Worm (Caenorhabditis elegans) whole organism, L1 larva: ENCODE data around the gene C49G7.7.

Experiments
- aly-2 ChIP-seq: fragments of 150-350 bp; optimal IDR thresholded peaks from 2 replicates; lab custom pipeline; 2014; ENCODE audit warnings: missing biosample characterization, missing genetic modification characterization
- lin-39 ChIP-seq: fragments of 150-350 bp; optimal IDR thresholded peaks from 2 replicates; lab custom pipeline; 2014; ENCODE audit warnings: missing biosample characterization, missing genetic modification reagents, missing genetic modification characterization
- nhr-90 ChIP-seq: sonication (generic microtip); optimal IDR thresholded peaks from 2 replicates; lab custom pipeline; 2016; ENCODE audit warnings: mild to moderate bottlenecking, missing genetic modification characterization, missing compliant biosample characterization; ENCODE audit not compliant: poor library complexity
- vab-15 ChIP-seq: sonication (generic microtip); optimal IDR thresholded peaks from 2 replicates; lab custom pipeline; 2017; ENCODE audit warnings: missing genotype, mild to moderate bottlenecking, missing genetic modification characterization, missing compliant biosample characterization

DNA sequence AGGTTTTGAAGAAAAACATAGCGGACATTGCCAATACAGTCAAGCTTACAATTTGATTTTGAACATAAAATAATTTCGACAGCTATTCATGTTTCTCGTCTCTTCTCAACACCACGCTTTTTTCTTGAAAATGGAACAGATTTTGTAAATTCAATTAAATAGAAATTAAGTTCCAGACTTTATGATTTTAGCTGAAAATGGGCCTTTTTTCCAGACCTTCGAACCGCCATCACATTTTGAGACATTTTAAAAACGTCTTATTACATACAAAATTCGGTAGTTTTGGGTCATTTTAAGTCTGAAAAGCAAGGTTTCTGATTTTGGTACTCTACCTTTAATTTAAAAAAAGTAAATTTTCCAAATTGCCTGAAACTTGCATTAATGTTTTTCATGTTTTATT, 3.8 kb downstream of the C49G7.7 start, which contains the start of gene C49G7.12:
- TF ChIP-seq lin-39 (tag; lab: Kevin White, UChicago) (no peak), nhr-90 (tag; lab: Kevin White, UChicago) (no peak), aly-2 (tag; lab: Kevin White, UChicago) (no peak), vab-15 (tag; lab: Kevin White, UChicago) (no peak)
